Worm (Caenorhabditis elegans) whole organism, L3 larva: ENCODE results near the gene clec-135.

ENCODE experiments used
- ama-1 ChIP-seq: fragments of 150-350 bp; optimal IDR thresholded peaks from 2 replicates; lab custom pipeline; 2018
- daf-12 ChIP-seq: fragments of 150-350 bp; optimal IDR thresholded peaks from 2 replicates; lab custom pipeline; 2014; ENCODE audit warnings: missing biosample characterization, missing genetic modification reagents, missing genetic modification characterization
- nhr-11 ChIP-seq: fragments of 150-350 bp; optimal IDR thresholded peaks from 2 replicates; lab custom pipeline; 2014; ENCODE audit warnings: missing biosample characterization, missing genetic modification characterization
- nhr-77 ChIP-seq: fragments of 150-350 bp; optimal IDR thresholded peaks from 2 replicates; lab custom pipeline; 2014; ENCODE audit warnings: missing biosample characterization, missing genetic modification characterization
- zag-1 ChIP-seq: fragments of 150-350 bp; optimal IDR thresholded peaks from 2 replicates; lab custom pipeline; 2014; ENCODE audit warnings: missing biosample characterization, missing genetic modification characterization

DNA sequence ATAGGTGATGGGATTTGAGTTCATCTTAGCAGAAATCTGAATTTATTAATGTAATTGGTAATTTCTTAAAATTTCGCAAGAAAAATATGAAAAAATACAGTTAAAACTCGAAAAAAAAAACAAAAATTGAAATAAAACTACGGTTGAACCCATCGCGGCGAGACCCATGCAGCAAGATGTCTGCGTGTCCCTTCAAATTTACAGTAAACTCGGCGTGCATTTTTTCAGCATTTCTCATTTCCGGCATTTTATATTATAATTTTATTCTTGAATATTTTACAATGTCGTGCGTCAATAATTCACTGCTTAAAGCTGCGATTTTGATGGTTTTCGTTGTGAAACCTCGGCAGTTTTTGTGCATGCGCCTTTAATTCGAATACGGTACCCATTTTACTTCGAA lies 22.6 kb downstream of the clec-135 start, which contains the start of gene fbxc-43:
- TF ChIP-seq daf-12 (tag; lab: Kevin White, UChicago) (no peak), nhr-77 (tag; lab: Kevin White, UChicago) (no peak), nhr-11 (no peak), ama-1 (lab: Kevin White, UChicago) (no peak), zag-1 (no peak)
